Fruit fly (Drosophila melanogaster) whole organism, prepupa: ENCODE measurements around the gene stc.

ENCODE experiments used
- Blimp-1 ChIP-seq: fragments of 200-800 bp; sonication (Bioruptor generic); optimal IDR thresholded peaks from 3 replicates; lab custom pipeline; 2017; ENCODE audit warnings: missing biosample characterization, missing genetic modification characterization, mild to moderate bottlenecking, moderate library complexity, missing genetic modification reagents
- CG11902 ChIP-seq: fragments of 200-800 bp; sonication (Bioruptor generic); optimal IDR thresholded peaks from 3 replicates; lab custom pipeline; 2016; ENCODE audit warnings: missing biosample characterization, missing genetic modification characterization
- CG16779 ChIP-seq: fragments of 200-800 bp; sonication (Bioruptor generic); optimal IDR thresholded peaks from 3 replicates; lab custom pipeline; 2017; ENCODE audit warnings: missing biosample characterization, mild to moderate bottlenecking, missing genetic modification characterization
- CG31627 ChIP-seq: fragments of 200-800 bp; sonication (Bioruptor generic); optimal IDR thresholded peaks from 3 replicates; lab custom pipeline; 2016; ENCODE audit warnings: missing biosample characterization, missing genetic modification characterization
- CG9139 ChIP-seq: fragments of 200-800 bp; sonication (Bioruptor generic); optimal IDR thresholded peaks from 3 replicates; lab custom pipeline; 2017; ENCODE audit warnings: missing biosample characterization, mild to moderate bottlenecking, missing genetic modification characterization
- Ets21C ChIP-seq: fragments of 200-800 bp; sonication (Bioruptor generic); optimal IDR thresholded peaks from 3 replicates; lab custom pipeline; 2016; ENCODE audit warnings: missing biosample characterization, missing genetic modification characterization
- Gug ChIP-seq: fragments of 200-800 bp; sonication (Bioruptor generic); IDR thresholded peaks from 2 replicates; pipeline ENCODE4 v1.3.6; 2022; ENCODE audit warnings: missing biosample characterization, missing genetic modification characterization
- Lpt ChIP-seq: fragments of 200-800 bp; sonication (Bioruptor generic); optimal IDR thresholded peaks from 3 replicates; lab custom pipeline; 2016; ENCODE audit warnings: missing biosample characterization, missing genetic modification characterization
- OdsH ChIP-seq: fragments of 200-800 bp; sonication (Bioruptor generic); optimal IDR thresholded peaks from 3 replicates; lab custom pipeline; 2016; ENCODE audit warnings: missing biosample characterization, missing genetic modification characterization
- Smox ChIP-seq: fragments of 200-800 bp; sonication (Bioruptor generic); optimal IDR thresholded peaks from 3 replicates; lab custom pipeline; 2016; ENCODE audit warnings: missing biosample characterization, missing genetic modification characterization
- vri ChIP-seq: fragments of 200-800 bp; sonication (Bioruptor generic); optimal IDR thresholded peaks from 3 replicates; lab custom pipeline; 2016; ENCODE audit warnings: missing biosample characterization, mild to moderate bottlenecking, missing genetic modification characterization

- TF ChIP-seq CG11902 (GFP tag; lab: Kevin White, UChicago), result no peak
- no peak for TF ChIP-seq CG31627 (GFP tag; lab: Kevin White, UChicago)
- TF ChIP-seq Blimp-1 (GFP tag; lab: Kevin White, UChicago), result no peak
- TF ChIP-seq CG16779 (tag; lab: Kevin White, UChicago), result no peak
- no peak for TF ChIP-seq Lpt (GFP tag; lab: Kevin White, UChicago)
- TF ChIP-seq vri (GFP tag; lab: Kevin White, UChicago), result peak; percentile 64
- TF ChIP-seq Gug (GFP tag; lab: Robert Waterston, UW), result no peak
- no peak for TF ChIP-seq OdsH (GFP tag; lab: Kevin White, UChicago)
- no peak for TF ChIP-seq Smox
- no peak for TF ChIP-seq CG9139 (GFP tag; lab: Kevin White, UChicago)
- no peak for TF ChIP-seq Ets21C (GFP tag; lab: Kevin White, UChicago)
Measured at dm6 chr2L:15067832-15068231, 45.4 kb upstream of the stc start.
